Fruit fly (Drosophila melanogaster): Measurements from ENCODE around the gene myo.

Gene myo

dm6 chr4:696638-697037 is 783 bp upstream of the myo start (continued):
- no peak for TF ChIP-seq Oli (tag; optimal IDR thresholded peaks at IDR 0.05)
- TF ChIP-seq phol (tag; optimal IDR thresholded peaks at IDR 0.05) = peak; percentile 57
- no peak for TF ChIP-seq esg (GFP tag; conservative IDR thresholded peaks at IDR 0.05)
- TF ChIP-seq CG17802 (tag; optimal IDR thresholded peaks at IDR 0.05) = peak; percentile 100
- no peak for TF ChIP-seq Atf-2 (GFP tag; optimal IDR thresholded peaks at IDR 0.05)
- no peak for TF ChIP-seq MTF-1 (GFP tag; optimal IDR thresholded peaks at IDR 0.05; ENCODE audit: borderline replicate concordance)
- peak; percentile 47 for TF ChIP-seq tin (GFP tag; optimal IDR thresholded peaks at IDR 0.05)
- TF ChIP-seq CG10321 (GFP tag; IDR thresholded peaks at IDR 0.05) = no peak
- TF ChIP-seq maf-S (GFP tag; optimal IDR thresholded peaks at IDR 0.05) = no peak
- no peak for TF ChIP-seq grn (GFP tag; optimal IDR thresholded peaks at IDR 0.05)
- no peak for TF ChIP-seq klu (GFP tag; IDR thresholded peaks at IDR 0.05)
- TF ChIP-seq CG15269 (tag; optimal IDR thresholded peaks at IDR 0.05) = peak; percentile 28
- TF ChIP-seq ac (GFP tag; optimal IDR thresholded peaks at IDR 0.05) = no peak
- no peak for TF ChIP-seq corto (GFP tag; optimal IDR thresholded peaks at IDR 0.05)
- TF ChIP-seq Sox102F (GFP tag; optimal IDR thresholded peaks at IDR 0.05) = no peak
- TF ChIP-seq gsb-n (tag; optimal IDR thresholded peaks at IDR 0.05) = peak; percentile 43
- no peak for TF ChIP-seq exex (tag; optimal IDR thresholded peaks at IDR 0.05)
- TF ChIP-seq CG4617 (GFP tag; optimal IDR thresholded peaks at IDR 0.05; ENCODE audit: borderline replicate concordance) = peak; percentile 39
- TF ChIP-seq Sry-δ (GFP tag; optimal IDR thresholded peaks at IDR 0.05) = peak; percentile 87
- TF ChIP-seq CG4404 (GFP tag; IDR thresholded peaks at IDR 0.05) = no peak
- TF ChIP-seq CG6254 (GFP tag; optimal IDR thresholded peaks at IDR 0.05) = no peak
- no peak for TF ChIP-seq zen (tag; optimal IDR thresholded peaks at IDR 0.05)
- no peak; the same call in 1 of the 2 replicates for TF ChIP-seq tna (GFP tag; IDR thresholded peaks at IDR 0.05; ENCODE audit: partially characterized antibody)
- TF ChIP-seq Hmx (GFP tag; optimal IDR thresholded peaks at IDR 0.05) = no peak
- TF ChIP-seq HmgZ (tag; optimal IDR thresholded peaks at IDR 0.05) = peak; percentile 76
- TF ChIP-seq CG8281 (tag; optimal IDR thresholded peaks at IDR 0.05) = no peak
- peak; percentile 16 for TF ChIP-seq CG18764 (GFP tag; optimal IDR thresholded peaks at IDR 0.05)
- peak; percentile 42 for TF ChIP-seq Hsf (GFP tag; optimal IDR thresholded peaks at IDR 0.05)
- TF ChIP-seq D19B (GFP tag; optimal IDR thresholded peaks at IDR 0.05) = no peak
- no peak for TF ChIP-seq Antp (GFP tag; optimal IDR thresholded peaks at IDR 0.05)
- peak; percentile 24 for TF ChIP-seq gfzf (GFP tag; optimal IDR thresholded peaks at IDR 0.05)
- no peak for TF ChIP-seq gcm2 (GFP tag; optimal IDR thresholded peaks at IDR 0.05)
- TF ChIP-seq CG15514 (GFP tag; optimal IDR thresholded peaks at IDR 0.05) = no peak
- TF ChIP-seq Side (GFP tag; optimal IDR thresholded peaks at IDR 0.05) = no peak
- TF ChIP-seq zfh2 (GFP tag; optimal IDR thresholded peaks at IDR 0.05) = peak; percentile 37
- TF ChIP-seq kah (GFP tag; optimal IDR thresholded peaks at IDR 0.05) = no peak
- no peak; the same call in 1 of the 2 replicates for TF ChIP-seq vvl (GFP tag; IDR thresholded peaks at IDR 0.05)
- TF ChIP-seq Neu2 (GFP tag; optimal IDR thresholded peaks at IDR 0.05; ENCODE audit: borderline replicate concordance) = peak; percentile 23
- no peak for TF ChIP-seq CG6765 (GFP tag; optimal IDR thresholded peaks at IDR 0.05)
- TF ChIP-seq fru (optimal IDR thresholded peaks at IDR 0.05) = no peak
- no peak for TF ChIP-seq odd (GFP tag; optimal IDR thresholded peaks at IDR 0.05)
- no peak for TF ChIP-seq seq (GFP tag; IDR thresholded peaks at IDR 0.05)
- TF ChIP-seq CG4820 (GFP tag; optimal IDR thresholded peaks at IDR 0.05) = peak; percentile 19
- no peak for TF ChIP-seq CG12299 (tag; optimal IDR thresholded peaks at IDR 0.05)
- no peak for TF ChIP-seq fd3F (GFP tag; optimal IDR thresholded peaks at IDR 0.05)
- no peak for TF ChIP-seq Fer1 (GFP tag; optimal IDR thresholded peaks at IDR 0.05)
- peak; percentile 26 for TF ChIP-seq CG3281 (GFP tag; optimal IDR thresholded peaks at IDR 0.05)
- TF ChIP-seq Scr (GFP tag; IDR thresholded peaks at IDR 0.05; ENCODE audit: partially characterized antibody) = peak; percentile 94
- TF ChIP-seq CG12219 (GFP tag; optimal IDR thresholded peaks at IDR 0.05) = no peak
- no peak for TF ChIP-seq pita (GFP tag; optimal IDR thresholded peaks at IDR 0.05)
- no peak for TF ChIP-seq CG6654 (GFP tag; optimal IDR thresholded peaks at IDR 0.05)
